Worm (Caenorhabditis elegans) whole organism, L4/young adult: ENCODE measurements around the gene ins-4.

Experiments used
- W03F9.2 ChIP-seq: fragments of 150-350 bp; optimal IDR thresholded peaks from 2 replicates; lab custom pipeline; 2014; ENCODE audit warnings: missing biosample characterization, missing genetic modification characterization
- dao-5 ChIP-seq: sonication (generic microtip); optimal IDR thresholded peaks from 2 replicates; lab custom pipeline; 2016; ENCODE audit warnings: missing genotype, missing genetic modification characterization, moderate library complexity, missing compliant biosample characterization
- him-1 ChIP-seq: sonication (generic microtip); optimal IDR thresholded peaks from 2 replicates; lab custom pipeline; 2016; ENCODE audit warnings: missing genotype, missing genetic modification reagents, missing genetic modification characterization, missing compliant biosample characterization

DNA sequence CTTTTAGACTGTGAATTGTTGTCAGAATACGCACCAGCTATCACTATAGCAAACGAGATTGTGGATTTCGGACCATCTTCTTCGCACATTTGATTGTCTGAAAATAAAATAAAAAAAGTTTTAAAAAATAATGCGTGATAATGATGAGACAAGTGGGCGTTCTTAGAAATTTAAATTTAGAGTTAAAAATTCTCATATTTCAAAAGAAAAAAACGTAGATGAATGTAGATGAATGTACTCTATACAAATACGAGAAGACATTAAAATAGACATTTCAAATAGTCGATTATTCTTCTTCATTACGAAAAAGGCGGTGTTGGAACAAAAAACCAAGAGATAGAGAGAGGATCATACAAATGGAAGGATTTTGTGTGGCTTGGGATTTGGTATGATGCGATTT lies 21.3 kb upstream of the ins-4 start, which contains the start of gene B0034.5:
- TF ChIP-seq him-1 (no peak), dao-5 (tag; lab: Kevin White, UChicago) (no peak), W03F9.2 (tag; lab: Kevin White, UChicago) (no peak)
